Worm (Caenorhabditis elegans): Measurements from ENCODE around the gene alkb-1.
"Not testable (repeated sequence)": the region's sequence is repeated elsewhere in the genome, so short reads cannot be mapped to it uniquely, and the experiment has no call there.

ce11 chrII:1446696-1447293, 34.6 kb downstream of the alkb-1 start, which contains the start of gene Y51H7C.12:
- TF ChIP-seq snpc-4 (tag; optimal IDR thresholded peaks at IDR 0.05); egl-27 (tag; optimal IDR thresholded peaks at IDR 0.05); lsy-2 (tag; optimal IDR thresholded peaks at IDR 0.05); mab-5 (tag; optimal IDR thresholded peaks at IDR 0.05); ama-1 (optimal IDR thresholded peaks at IDR 0.05); fos-1 (tag; optimal IDR thresholded peaks at IDR 0.05); ztf-4 (tag; optimal IDR thresholded peaks at IDR 0.05); mdl-1 (tag; optimal IDR thresholded peaks at IDR 0.05): not testable (repeated sequence)
